Worm (Caenorhabditis elegans) whole organism, L4 larva: ENCODE data around the gene dcs-1.

ENCODE experiments used
- F44E2.7 ChIP-seq: fragments of 200-800 bp; sonication (Bioruptor generic); IDR thresholded peaks from 2 replicates; pipeline ENCODE4 v2.1.2; 2022; ENCODE audit warnings: missing genetic modification characterization, missing compliant biosample characterization
- R02D3.7 ChIP-seq: fragments of 150-350 bp; sonication (generic microtip); optimal IDR thresholded peaks from 3 replicates; lab custom pipeline; 2014; ENCODE audit warnings: missing biosample characterization, missing genetic modification characterization
- Y5F2A.4 ChIP-seq: fragments of 200-800 bp; sonication (Bioruptor generic); optimal IDR thresholded peaks from 2 replicates; lab custom pipeline; 2018; ENCODE audit warnings: mild to moderate bottlenecking, missing genetic modification characterization, missing compliant biosample characterization
- ZK337.2 ChIP-seq: fragments of 200-800 bp; sonication (Bioruptor generic); IDR thresholded peaks from 2 replicates; pipeline ENCODE4 v1.3.6; 2022; ENCODE audit warnings: missing genetic modification reagents, missing genetic modification characterization, missing compliant biosample characterization
- aha-1 ChIP-seq: fragments of 150-350 bp; peaks from one replicate; lab custom pipeline; 2014; ENCODE audit warnings: missing biosample characterization, missing genetic modification characterization
- aly-2 ChIP-seq: sonication (generic microtip); optimal IDR thresholded peaks from 2 replicates; lab custom pipeline; 2018; ENCODE audit warnings: missing biosample characterization, missing genetic modification characterization
- ama-1 ChIP-seq: fragments of 150-350 bp; optimal IDR thresholded peaks from 2 replicates; lab custom pipeline; 2014; ENCODE audit warnings: inconsistent platforms, mixed read lengths
- ceh-62 ChIP-seq: sonication (generic microtip); optimal IDR thresholded peaks from 2 replicates; lab custom pipeline; 2017; ENCODE audit warnings: missing biosample characterization, missing genetic modification characterization
- ceh-82 ChIP-seq: sonication (generic microtip); optimal IDR thresholded peaks from 2 replicates; lab custom pipeline; 2017; ENCODE audit warnings: missing biosample characterization, missing genetic modification characterization
- ces-1 ChIP-seq: fragments of 150-350 bp; sonication (generic microtip); optimal IDR thresholded peaks from 4 replicates; lab custom pipeline; 2014; ENCODE audit warnings: missing biosample characterization, missing genetic modification reagents, missing genetic modification characterization
- cey-2 ChIP-seq: sonication (generic microtip); optimal IDR thresholded peaks from 3 replicates; lab custom pipeline; 2017; ENCODE audit warnings: missing genetic modification characterization, mild to moderate bottlenecking, missing compliant biosample characterization, antibody characterized with exemption, borderline replicate concordance; ENCODE audit not compliant: insufficient read depth
- ctbp-1 ChIP-seq: fragments of 200-800 bp; sonication (Bioruptor generic); IDR thresholded peaks from 2 replicates; pipeline ENCODE4 v1.3.6; 2022; ENCODE audit warnings: missing genetic modification reagents, missing genetic modification characterization, missing compliant biosample characterization
- daf-12 ChIP-seq: fragments of 150-350 bp; optimal IDR thresholded peaks from 2 replicates; lab custom pipeline; 2014; ENCODE audit warnings: missing biosample characterization, missing genetic modification reagents, missing genetic modification characterization
- daf-16 ChIP-seq, 3 experiments: sonication (generic microtip); optimal IDR thresholded peaks; 2 replicates each; lab custom pipeline; 2016 to 2017; ENCODE audit warnings: missing genetic modification characterization in 3 of 3, missing genetic modification reagents in 3 of 3, mild to moderate bottlenecking in 2 of 3, missing compliant biosample characterization in 2 of 3, missing biosample characterization in 1 of 3, moderate library complexity in 1 of 3
- dpl-1 ChIP-seq: fragments of 150-350 bp; optimal IDR thresholded peaks from 2 replicates; lab custom pipeline; 2014; ENCODE audit warnings: missing biosample characterization, missing genetic modification reagents, missing genetic modification characterization
- fkh-10 ChIP-seq: fragments of 150-350 bp; optimal IDR thresholded peaks from 2 replicates; lab custom pipeline; 2014; ENCODE audit warnings: missing biosample characterization, missing genetic modification reagents, missing genetic modification characterization
- fos-1 ChIP-seq: fragments of 150-350 bp; optimal IDR thresholded peaks from 2 replicates; lab custom pipeline; 2014; ENCODE audit warnings: missing biosample characterization, missing genetic modification characterization
- hif-1 ChIP-seq, 2 experiments: sonication (generic microtip); optimal IDR thresholded peaks; 2 replicates each; lab custom pipeline; 2016 to 2017; ENCODE audit warnings: missing compliant biosample characterization in 2 of 2, missing genetic modification characterization in 2 of 2, missing genetic modification reagents in 2 of 2, missing genotype in 2 of 2, mild to moderate bottlenecking in 1 of 2
- hlh-11 ChIP-seq: fragments of 200-800 bp; sonication (Bioruptor generic); optimal IDR thresholded peaks from 2 replicates; lab custom pipeline; 2018; ENCODE audit warnings: mild to moderate bottlenecking, missing genetic modification characterization, missing compliant biosample characterization
- lin-15B ChIP-seq: fragments of 150-350 bp; sonication (generic microtip); optimal IDR thresholded peaks from 3 replicates; lab custom pipeline; 2014; ENCODE audit warnings: missing biosample characterization, missing genetic modification characterization
- lin-38 ChIP-seq: fragments of 200-800 bp; sonication (Bioruptor generic); IDR thresholded peaks from 2 replicates; pipeline ENCODE4 v1.3.6; 2022; ENCODE audit warnings: missing genetic modification reagents, missing genetic modification characterization, missing compliant biosample characterization
- lin-39 ChIP-seq: fragments of 150-350 bp; optimal IDR thresholded peaks from 2 replicates; lab custom pipeline; 2014; ENCODE audit warnings: missing biosample characterization, missing genetic modification reagents, missing genetic modification characterization
- madf-5 ChIP-seq, 2 experiments: fragments of 200-800 bp; sonication (Bioruptor generic); IDR thresholded peaks; 2 replicates each; pipeline ENCODE4 v1.3.6; 2022; ENCODE audit warnings: missing compliant biosample characterization in 2 of 2, missing genetic modification characterization in 2 of 2
- mxl-3 ChIP-seq: fragments of 200-800 bp; sonication (Bioruptor generic); optimal IDR thresholded peaks from 2 replicates; lab custom pipeline; 2018; ENCODE audit warnings: mild to moderate bottlenecking, missing genetic modification characterization, missing compliant biosample characterization
- nhr-10 ChIP-seq: fragments of 150-350 bp; optimal IDR thresholded peaks from 2 replicates; lab custom pipeline; 2014; ENCODE audit warnings: missing biosample characterization, missing genetic modification characterization
- nhr-237 ChIP-seq: sonication (generic microtip); optimal IDR thresholded peaks from 2 replicates; lab custom pipeline; 2017; ENCODE audit warnings: missing biosample characterization, missing genetic modification characterization
- nhr-42 ChIP-seq: fragments of 200-800 bp; sonication (Bioruptor generic); IDR thresholded peaks from 2 replicates; pipeline ENCODE4 v1.3.6; 2022; ENCODE audit warnings: missing genetic modification characterization, missing compliant biosample characterization
- pha-4 ChIP-seq, 2 experiments: fragments of 150-350 bp in 1 of 2; fragments of 200-800 bp in 1 of 2; sonication (Bioruptor generic) in 1 of 2; IDR thresholded peaks in 1 of 2; optimal IDR thresholded peaks in 1 of 2; 2 replicates each; pipeline versions ENCODE4 v1.3.6 to Lab custom; 2014 to 2022; ENCODE audit warnings: missing genetic modification characterization in 2 of 2, missing genetic modification reagents in 2 of 2, missing biosample characterization in 1 of 2, missing compliant biosample characterization in 1 of 2
- php-3 ChIP-seq: fragments of 200-800 bp; sonication (Bioruptor generic); IDR thresholded peaks from 2 replicates; pipeline ENCODE4 v1.3.6; 2022; ENCODE audit warnings: missing genetic modification reagents, missing genetic modification characterization, missing compliant biosample characterization
- set-16 ChIP-seq: fragments of 200-800 bp; sonication (Bioruptor generic); IDR thresholded peaks from 2 replicates; pipeline ENCODE4 v1.3.6; 2022; ENCODE audit warnings: missing genetic modification reagents, missing genetic modification characterization, missing compliant biosample characterization
- spr-1 ChIP-seq: sonication (generic microtip); optimal IDR thresholded peaks from 2 replicates; lab custom pipeline; 2016; ENCODE audit warnings: mild to moderate bottlenecking, missing genetic modification characterization, missing compliant biosample characterization
- tra-1 ChIP-seq: fragments of 200-800 bp; sonication (Bioruptor generic); IDR thresholded peaks from 2 replicates; pipeline ENCODE4 v1.3.6; 2022; ENCODE audit warnings: missing genetic modification reagents, missing genetic modification characterization, missing compliant biosample characterization
- unc-130 ChIP-seq: sonication (generic microtip); optimal IDR thresholded peaks from 2 replicates; lab custom pipeline; 2016; ENCODE audit warnings: missing genetic modification reagents, missing genetic modification characterization, missing compliant biosample characterization
- unc-39 ChIP-seq: sonication (generic microtip); optimal IDR thresholded peaks from 2 replicates; lab custom pipeline; 2017; ENCODE audit warnings: missing biosample characterization, missing genetic modification characterization
- unc-62 ChIP-seq, 3 experiments: fragments of 150-350 bp in 1 of 3; sonication (generic microtip); optimal IDR thresholded peaks in 2 of 3; peaks in 1 of 3; 1 replicate in 1 of 3; 2 replicates in 2 of 3; lab custom pipeline; 2014 to 2017; ENCODE audit warnings: missing biosample characterization in 3 of 3, missing genetic modification characterization in 3 of 3, missing genetic modification reagents in 3 of 3, missing genotype in 1 of 3
- vab-7 ChIP-seq: fragments of 200-800 bp; sonication (Bioruptor generic); IDR thresholded peaks from 2 replicates; pipeline ENCODE4 v1.3.6; 2022; ENCODE audit warnings: missing genetic modification reagents, missing genetic modification characterization, missing compliant biosample characterization
- zfp-2 ChIP-seq: sonication (generic microtip); optimal IDR thresholded peaks from 2 replicates; lab custom pipeline; 2016; ENCODE audit warnings: mild to moderate bottlenecking, missing genetic modification characterization, missing compliant biosample characterization
- ztf-11 ChIP-seq: fragments of 150-350 bp; optimal IDR thresholded peaks from 2 replicates; lab custom pipeline; 2014; ENCODE audit warnings: missing biosample characterization, missing genetic modification characterization

Gene dcs-1

ce11 chrV:20124393-20124792, 33.9 kb upstream of the dcs-1 start:
- no peak for TF ChIP-seq ZK337.2
- no peak for TF ChIP-seq ces-1 (GFP tag; lab: Kevin White, UChicago)
- no peak for TF ChIP-seq cey-2 (tag; lab: Kevin White, UChicago)
- no peak for TF ChIP-seq ctbp-1 (GFP tag; lab: Robert Waterston, UW)
- TF ChIP-seq ztf-11 (tag; lab: Kevin White, UChicago): no peak
- 0 out of 2 replicates have a peak, but pooled peaks have one; percentile 27 for TF ChIP-seq php-3 (GFP tag; lab: Robert Waterston, UW)
- TF ChIP-seq zfp-2 (tag; lab: Kevin White, UChicago): no peak
- TF ChIP-seq set-16: peak; percentile 65
- no peak for TF ChIP-seq spr-1
- TF ChIP-seq aha-1 (tag; lab: Kevin White, UChicago): peak; percentile 13
- TF ChIP-seq F44E2.7 (GFP tag; lab: Robert Waterston, UW): 0 out of 2 replicates have a peak, but pooled peaks have one; percentile 64
- no peak for TF ChIP-seq hif-1 (tag; optimal IDR thresholded peaks at IDR 0.05; lab: Kevin White, UChicago)
- TF ChIP-seq, all 104 proteins: peak for 4

ce11 chrV:20123616-20124015, 33.1 kb upstream of the dcs-1 start:
- TF ChIP-seq dpl-1 (GFP tag; lab: Kevin White, UChicago) (no peak), aly-2 (tag; lab: Kevin White, UChicago) (no peak), set-16 (peak; percentile 39; the same call in 1 of the 2 replicates), nhr-237 (tag; lab: Kevin White, UChicago) (no peak), lin-38 (GFP tag; lab: Robert Waterston, UW) (no peak), F44E2.7 (GFP tag; lab: Robert Waterston, UW) (0 out of 2 replicates have a peak, but pooled peaks have one; percentile 55), php-3 (GFP tag; lab: Robert Waterston, UW) (no peak), ceh-82 (tag; lab: Kevin White, UChicago) (no peak), hlh-11 (tag; lab: Kevin White, UChicago) (no peak), vab-7 (GFP tag; lab: Robert Waterston, UW) (0 out of 2 replicates have a peak, but pooled peaks have one; percentile 10), madf-5 (GFP tag; IDR thresholded peaks at IDR 0.05; lab: Robert Waterston, UW) (0 out of 4 replicates have a peak, but pooled peaks of 1 of the 2 experiments have one; percentile 30), Y5F2A.4 (GFP tag; lab: Kevin White, UChicago) (no peak), nhr-10 (tag; lab: Kevin White, UChicago) (no peak), unc-62 (GFP tag; optimal IDR thresholded peaks at IDR 0.05 in 1 of 2; lab: Kevin White, UChicago) (no peak), unc-62 (tag; optimal IDR thresholded peaks at IDR 0.05; lab: Kevin White, UChicago) (no peak), unc-39 (tag; lab: Kevin White, UChicago) (no peak), unc-130 (GFP tag; lab: Kevin White, UChicago) (no peak), fos-1 (no peak), daf-16 (GFP tag; optimal IDR thresholded peaks at IDR 0.05; lab: Kevin White, UChicago) (no peak), daf-16 (tag; optimal IDR thresholded peaks at IDR 0.05; lab: Kevin White, UChicago) (no peak), daf-12 (no peak), zfp-2 (tag; lab: Kevin White, UChicago) (no peak), fkh-10 (no peak), lin-15B (tag; lab: Kevin White, UChicago) (no peak), ctbp-1 (GFP tag; lab: Robert Waterston, UW) (no peak)
- TF ChIP-seq, all 104 proteins: peak for 4

ce11 chrV:20123010-20123409, 32.5 kb upstream of the dcs-1 start:
- no peak for TF ChIP-seq R02D3.7 (tag; lab: Kevin White, UChicago)
- peak; percentile 69 for TF ChIP-seq set-16
- TF ChIP-seq nhr-42: 0 out of 2 replicates have a peak, but pooled peaks have one; percentile 31
- TF ChIP-seq, all 104 proteins: peak for 2

ce11 chrV:20120623-20121165, 30.2 kb upstream of the dcs-1 start, which contains the start of gene ncx-1:
Gene ncx-1 (minus strand): TSS chrV:20120673.
- TF ChIP-seq pha-4 (GFP tag; IDR thresholded peaks at IDR 0.05; lab: Robert Waterston, UW) (0 out of 2 replicates have a peak, but pooled peaks have one; percentile 19), pha-4 (tag; optimal IDR thresholded peaks at IDR 0.05; lab: Kevin White, UChicago) (no peak), ama-1 (lab: Kevin White, UChicago) (no peak), zfp-2 (tag; lab: Kevin White, UChicago) (no peak), nhr-10 (tag; lab: Kevin White, UChicago) (no peak), mxl-3 (GFP tag; lab: Kevin White, UChicago) (no peak), tra-1 (GFP tag; lab: Robert Waterston, UW) (no peak), aly-2 (tag; lab: Kevin White, UChicago) (no peak), ceh-62 (tag; lab: Kevin White, UChicago) (no peak), php-3 (GFP tag; lab: Robert Waterston, UW) (no peak), lin-39 (no peak), madf-5 (GFP tag; IDR thresholded peaks at IDR 0.05; lab: Robert Waterston, UW) (no peak), set-16 (peak; percentile 70)
